Fruit fly (Drosophila melanogaster) whole organism, wandering third instar larva: Measurements from ENCODE around the gene CG9628.

Experiments used
- Abd-B ChIP-seq: fragments of >200 bp; optimal IDR thresholded peaks from 2 replicates; lab custom pipeline; 2017; ENCODE audit warnings: missing biosample characterization, missing genetic modification characterization
- CG32264 ChIP-seq: fragments of 200-800 bp; sonication (Bioruptor generic); optimal IDR thresholded peaks from 2 replicates; lab custom pipeline; 2016; ENCODE audit warnings: missing biosample characterization, missing genetic modification characterization
- CG9705 ChIP-seq: fragments of 200-800 bp; sonication (Bioruptor generic); optimal IDR thresholded peaks from 2 replicates; lab custom pipeline; 2018; ENCODE audit warnings: missing biosample characterization, mild to moderate bottlenecking, missing genetic modification characterization
- CrebA ChIP-seq: fragments of 200-800 bp; sonication (Bioruptor generic); optimal IDR thresholded peaks from 2 replicates; lab custom pipeline; 2016; ENCODE audit warnings: missing biosample characterization, mild to moderate bottlenecking, missing genetic modification characterization, borderline replicate concordance
- Dfd ChIP-seq: fragments of >200 bp; optimal IDR thresholded peaks from 2 replicates; lab custom pipeline; 2017; ENCODE audit warnings: missing biosample characterization, missing genetic modification characterization
- Dif ChIP-seq: fragments of 200-275, 200-300 bp; sonication (Bioruptor generic); optimal IDR thresholded peaks from 2 replicates; lab custom pipeline; 2018; ENCODE audit warnings: missing biosample characterization, missing genetic modification characterization; ENCODE audit not compliant: partially characterized antibody
- GATAd ChIP-seq: sonication (Bioruptor generic); optimal IDR thresholded peaks from 2 replicates; lab custom pipeline; 2016; ENCODE audit warnings: missing biosample characterization, missing genetic modification characterization
- HLH106 ChIP-seq: fragments of 200-800 bp; optimal IDR thresholded peaks from 3 replicates; lab custom pipeline; 2019; ENCODE audit warnings: missing biosample characterization, mild to moderate bottlenecking, missing genetic modification characterization, moderate library complexity
- Hnf4 ChIP-seq: fragments of 200-800 bp; sonication (Bioruptor generic); optimal IDR thresholded peaks from 2 replicates; lab custom pipeline; 2016; ENCODE audit warnings: missing biosample characterization, mild to moderate bottlenecking, missing genetic modification characterization
- Hr78 ChIP-seq: fragments of >200 bp; optimal IDR thresholded peaks from 2 replicates; lab custom pipeline; 2017; ENCODE audit warnings: missing biosample characterization, missing genetic modification characterization
- Hr83 ChIP-seq: fragments of 200-300 bp; sonication (Bioruptor generic); optimal IDR thresholded peaks from 2 replicates; lab custom pipeline; 2016; ENCODE audit warnings: missing biosample characterization, mild to moderate bottlenecking, missing genetic modification characterization, moderate library complexity; ENCODE audit not compliant: poor library complexity, severe bottlenecking
- Jra ChIP-seq: sonication (Bioruptor generic); optimal IDR thresholded peaks from 2 replicates; lab custom pipeline; 2016; ENCODE audit warnings: missing biosample characterization, missing genetic modification characterization
- Mio ChIP-seq: sonication (Bioruptor generic); optimal IDR thresholded peaks from 2 replicates; lab custom pipeline; 2016; ENCODE audit warnings: missing biosample characterization, missing genetic modification characterization
- Myc ChIP-seq: fragments of >200 bp; optimal IDR thresholded peaks from 2 replicates; lab custom pipeline; 2017
- N ChIP-seq: fragments of >200 bp; optimal IDR thresholded peaks from 2 replicates; lab custom pipeline; 2018; ENCODE audit warnings: missing biosample characterization, missing external identifiers, missing genetic modification characterization
- OdsH ChIP-seq: fragments of 200-800 bp; sonication (Bioruptor generic); optimal IDR thresholded peaks from 2 replicates; lab custom pipeline; 2016; ENCODE audit warnings: missing biosample characterization, mild to moderate bottlenecking, missing genetic modification characterization
- Rel ChIP-seq, 2 experiments: fragments of 200-800 bp; sonication (Bioruptor generic) in 1 of 2; optimal IDR thresholded peaks; 2 replicates in 1 of 2; 3 replicates in 1 of 2; lab custom pipeline; 2016 to 2019; ENCODE audit warnings: mild to moderate bottlenecking in 2 of 2, missing biosample characterization in 2 of 2, missing genetic modification characterization in 2 of 2, moderate library complexity in 1 of 2
- Sp1 ChIP-seq: fragments of 200-800 bp; sonication (Bioruptor generic); optimal IDR thresholded peaks from 3 replicates; lab custom pipeline; 2019; ENCODE audit warnings: missing biosample characterization, mild to moderate bottlenecking, missing genetic modification characterization, moderate library complexity
- Vsx2 ChIP-seq: fragments of 200-300, 225-300 bp; sonication (Bioruptor generic); optimal IDR thresholded peaks from 2 replicates; lab custom pipeline; 2018; ENCODE audit warnings: missing biosample characterization, missing genetic modification characterization; ENCODE audit not compliant: partially characterized antibody
- br ChIP-seq: fragments of 200-800 bp; sonication (Bioruptor generic); optimal IDR thresholded peaks from 2 replicates; lab custom pipeline; 2016; ENCODE audit warnings: missing biosample characterization, missing genetic modification characterization
- brk ChIP-seq: fragments of 200-800 bp; sonication (Bioruptor generic); optimal IDR thresholded peaks from 2 replicates; lab custom pipeline; 2016; ENCODE audit warnings: missing biosample characterization, mild to moderate bottlenecking, missing genetic modification characterization
- dl ChIP-seq, 2 experiments: fragments of 175-275, 200-275 bp in 1 of 2; fragments of 200-275 bp in 1 of 2; sonication (Bioruptor generic); optimal IDR thresholded peaks; lab custom pipeline; 2018; ENCODE audit warnings: mild to moderate bottlenecking in 2 of 2, missing biosample characterization in 2 of 2, missing genetic modification characterization in 2 of 2, moderate library complexity in 2 of 2; ENCODE audit not compliant: partially characterized antibody in 2 of 2, insufficient read depth in 1 of 2
- dmrt93B ChIP-seq: fragments of 200-800 bp; sonication (Bioruptor generic); optimal IDR thresholded peaks from 2 replicates; lab custom pipeline; 2018; ENCODE audit warnings: missing biosample characterization, mild to moderate bottlenecking, missing genetic modification characterization
- dsf ChIP-seq: sonication (Bioruptor generic); optimal IDR thresholded peaks from 2 replicates; lab custom pipeline; 2016; ENCODE audit warnings: missing biosample characterization, missing genetic modification characterization, borderline replicate concordance
- ey ChIP-seq: fragments of 200-800 bp; sonication (Bioruptor generic); optimal IDR thresholded peaks from 2 replicates; lab custom pipeline; 2016; ENCODE audit warnings: missing biosample characterization, missing genetic modification characterization
- foxo ChIP-seq, 2 experiments: fragments of 200-800 bp; sonication (Bioruptor generic); optimal IDR thresholded peaks; 2 replicates in 1 of 2; 3 replicates in 1 of 2; lab custom pipeline; 2016 to 2017; ENCODE audit warnings: missing biosample characterization in 2 of 2, missing genetic modification characterization in 2 of 2
- fru ChIP-seq: fragments of 200-800 bp; sonication (Bioruptor generic); optimal IDR thresholded peaks from 3 replicates; lab custom pipeline; 2016; ENCODE audit warnings: missing biosample characterization, mild to moderate bottlenecking, missing genetic modification characterization
- h ChIP-seq: fragments of 200-800 bp; sonication (Bioruptor generic); optimal IDR thresholded peaks from 3 replicates; lab custom pipeline; 2016; ENCODE audit warnings: missing biosample characterization, mild to moderate bottlenecking, missing genetic modification characterization
- jim ChIP-seq: fragments of 175-275, 200-325 bp; sonication (Bioruptor generic); optimal IDR thresholded peaks from 2 replicates; lab custom pipeline; 2016; ENCODE audit warnings: missing biosample characterization, mild to moderate bottlenecking, missing genetic modification characterization
- lola ChIP-seq: fragments of >200 bp; optimal IDR thresholded peaks from 2 replicates; lab custom pipeline; 2017; ENCODE audit warnings: missing biosample characterization, missing genetic modification characterization
- pan ChIP-seq: fragments of >200 bp; optimal IDR thresholded peaks from 2 replicates; lab custom pipeline; 2017
- psq ChIP-seq: fragments of 200-800 bp; sonication (Bioruptor generic); optimal IDR thresholded peaks from 3 replicates; lab custom pipeline; 2017; ENCODE audit warnings: missing biosample characterization, mild to moderate bottlenecking, missing genetic modification characterization, moderate library complexity
- rgr ChIP-seq: fragments of 200-800 bp; sonication (Bioruptor generic); optimal IDR thresholded peaks from 3 replicates; lab custom pipeline; 2016; ENCODE audit warnings: missing biosample characterization, mild to moderate bottlenecking, missing genetic modification characterization
- sage ChIP-seq: fragments of 200-800 bp; sonication (Bioruptor generic); optimal IDR thresholded peaks from 2 replicates; lab custom pipeline; 2016; ENCODE audit warnings: missing biosample characterization, mild to moderate bottlenecking, missing genetic modification characterization
- sv ChIP-seq: fragments of 200-800 bp; sonication (Bioruptor generic); optimal IDR thresholded peaks from 3 replicates; lab custom pipeline; 2016; ENCODE audit warnings: missing biosample characterization, missing genetic modification characterization
- tai ChIP-seq: sonication (Bioruptor generic); optimal IDR thresholded peaks from 2 replicates; lab custom pipeline; 2016; ENCODE audit warnings: missing biosample characterization, missing genetic modification characterization
- usp ChIP-seq: fragments of >200 bp; optimal IDR thresholded peaks from 2 replicates; lab custom pipeline; 2017; ENCODE audit warnings: missing biosample characterization, missing genetic modification characterization
- woc ChIP-seq: sonication (Bioruptor generic); optimal IDR thresholded peaks from 2 replicates; lab custom pipeline; 2016; ENCODE audit warnings: missing biosample characterization, mild to moderate bottlenecking, missing genetic modification characterization

Gene CG9628

DNA sequence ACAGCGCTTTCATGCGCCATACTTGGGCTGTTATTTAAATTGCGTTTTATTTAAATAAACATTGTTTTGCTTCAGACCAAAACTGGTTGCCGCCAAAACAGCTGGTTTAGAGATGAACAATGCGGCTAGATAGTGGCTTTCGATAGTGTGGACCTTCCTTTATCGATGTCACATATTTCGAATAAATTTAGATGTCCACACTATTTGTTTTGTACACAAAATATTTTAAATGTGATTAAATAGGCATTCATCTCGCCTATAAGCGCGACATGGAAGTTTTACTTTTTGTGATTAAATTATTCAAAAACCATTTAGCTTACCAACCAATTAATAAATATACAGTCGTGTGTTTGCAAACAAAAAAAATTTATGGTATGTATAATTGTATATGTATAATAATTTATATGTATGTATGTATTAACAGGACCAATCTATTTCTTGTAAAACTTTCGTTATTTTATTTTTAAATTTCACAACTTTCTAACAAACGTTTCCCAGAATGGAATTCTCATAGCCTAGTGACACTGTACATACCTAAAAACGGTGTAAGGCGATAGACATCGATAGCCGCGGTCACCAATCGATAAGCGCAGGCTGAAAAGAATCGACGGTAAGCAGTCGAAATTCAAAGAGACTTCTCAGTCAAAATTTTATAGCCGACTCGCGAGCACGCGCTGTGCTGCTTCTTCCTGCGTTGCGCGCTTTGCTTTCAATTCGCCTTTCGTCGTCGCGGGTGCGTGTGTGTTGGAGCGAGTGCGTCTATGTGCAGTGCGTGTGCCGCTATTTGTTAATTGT is 9.6 kb downstream of the CG9628 start, which contains the start of the genes RecQ5 and dlp (continued):
- TF ChIP-seq dsf (GFP tag; lab: Kevin White, UChicago) = peak; percentile 39
- TF ChIP-seq lola (GFP tag; lab: Kevin White, UChicago) = no peak
- peak; percentile 72 for TF ChIP-seq Sp1 (GFP tag; lab: Kevin White, UChicago)
- TF ChIP-seq foxo (GFP tag; optimal IDR thresholded peaks at IDR 0.05; lab: Kevin White, UChicago) = peak in 1 of 2 experiments; percentile 85
- peak; percentile 48 for TF ChIP-seq CG9705 (GFP tag; lab: Kevin White, UChicago)
- peak; percentile 79 for TF ChIP-seq tai (GFP tag; lab: Kevin White, UChicago)
- TF ChIP-seq rgr (GFP tag; lab: Kevin White, UChicago) = peak; percentile 80
- TF ChIP-seq jim = peak; percentile 20
- peak; percentile 87 for TF ChIP-seq woc

DNA sequence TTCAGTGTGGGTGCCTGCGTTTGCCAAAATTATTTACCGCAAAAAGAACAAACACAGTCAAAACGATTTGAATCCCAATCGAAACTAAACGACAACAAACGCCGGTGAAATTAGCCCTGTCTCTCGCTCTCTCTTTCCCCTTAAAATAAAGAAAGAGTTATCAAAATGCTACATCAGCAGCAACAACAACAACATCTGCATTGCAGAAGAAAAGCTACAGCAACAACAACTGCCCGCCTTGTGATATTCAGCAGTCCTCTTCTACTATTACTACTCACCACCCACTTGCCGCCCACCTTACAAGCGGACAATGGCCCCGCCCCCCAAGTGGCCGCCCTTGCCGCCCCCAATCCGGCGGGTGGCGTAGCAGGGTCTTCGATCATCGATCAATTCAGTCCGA is 10.3 kb downstream of the CG9628 start:
- TF ChIP-seq jim (no peak), Dfd (peak; percentile 50)

DNA sequence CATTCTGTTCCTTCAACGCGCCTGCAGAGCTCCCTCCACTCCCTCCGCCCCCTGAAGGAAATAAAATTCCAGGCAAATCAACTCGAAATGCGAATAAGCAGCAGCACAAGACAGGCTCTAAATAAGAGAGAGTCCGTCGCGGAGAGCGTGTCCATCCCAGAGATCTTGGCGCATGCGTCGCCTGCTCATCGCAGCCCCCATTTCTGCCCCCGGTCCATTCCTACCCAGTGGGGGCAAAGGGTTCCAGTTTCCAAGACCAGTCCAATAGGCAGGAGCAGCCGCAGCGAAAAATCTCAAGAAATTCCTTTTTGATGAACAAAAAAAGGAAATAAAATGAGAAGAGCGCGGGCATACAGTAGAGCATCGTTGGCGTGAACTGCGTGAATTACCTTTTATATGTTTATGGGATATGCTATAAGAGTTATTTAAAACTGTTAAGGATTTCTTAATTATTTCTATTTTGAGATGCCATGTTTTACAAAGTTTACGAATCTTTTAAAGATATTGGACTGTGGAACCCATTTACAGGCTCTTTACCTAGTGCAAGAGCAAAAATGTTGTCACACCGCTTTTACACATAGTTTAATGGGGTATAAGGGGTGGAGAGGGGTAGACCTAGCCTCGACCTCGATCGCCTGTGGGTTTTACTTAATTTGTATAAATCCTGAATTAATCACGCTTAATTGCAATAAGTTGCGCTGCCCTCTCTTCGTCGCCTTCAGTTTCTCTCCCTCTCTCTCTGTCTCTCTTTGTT is 11.6 kb downstream of the CG9628 start:
- TF ChIP-seq Myc (lab: Kevin White, UChicago) (no peak), rgr (GFP tag; lab: Kevin White, UChicago) (peak; percentile 78), sage (peak; percentile 61), dsf (GFP tag; lab: Kevin White, UChicago) (no peak), sv (GFP tag; lab: Kevin White, UChicago) (no peak), psq (GFP tag; lab: Kevin White, UChicago) (no peak), usp (GFP tag; lab: Kevin White, UChicago) (no peak), h (GFP tag; lab: Kevin White, UChicago) (peak; percentile 89), Dfd (no peak), brk (GFP tag; lab: Kevin White, UChicago) (peak; percentile 30), Dif (GFP tag; lab: Kevin White, UChicago) (peak; percentile 66), CG32264 (GFP tag; lab: Kevin White, UChicago) (peak; percentile 56), HLH106 (peak; percentile 79), Abd-B (GFP tag; lab: Kevin White, UChicago) (no peak), br (GFP tag; lab: Kevin White, UChicago) (peak; percentile 80), Sp1 (GFP tag; lab: Kevin White, UChicago) (peak; percentile 73), woc (peak; percentile 86), OdsH (GFP tag; lab: Kevin White, UChicago) (peak; percentile 79), Vsx2 (GFP tag; lab: Kevin White, UChicago) (no peak), jim (no peak), Hr83 (no peak), lola (GFP tag; lab: Kevin White, UChicago) (no peak), foxo (GFP tag; optimal IDR thresholded peaks at IDR 0.05; lab: Kevin White, UChicago) (peak in 1 of 2 experiments; percentile 86), tai (GFP tag; lab: Kevin White, UChicago) (peak; percentile 38), CrebA (GFP tag; lab: Kevin White, UChicago) (no peak), N (GFP tag; lab: Kevin White, UChicago) (no peak), dmrt93B (peak; percentile 66), pan (lab: Kevin White, UChicago) (no peak), Mio (no peak), Rel (GFP tag; optimal IDR thresholded peaks at IDR 0.05; lab: Kevin White, UChicago) (no peak), Rel (tag; optimal IDR thresholded peaks at IDR 0.05; lab: Kevin White, UChicago) (peak; percentile 3), dl (GFP tag; optimal IDR thresholded peaks at IDR 0.05; lab: Kevin White, UChicago; ENCODE audit: insufficient read depth in 1 of 2, partially characterized antibody in 2 of 2) (peak in 1 of 2 experiments; percentile 52), Hr78 (GFP tag; lab: Kevin White, UChicago) (no peak), Hnf4 (GFP tag; lab: Kevin White, UChicago) (peak; percentile 77), fru (GFP tag; lab: Kevin White, UChicago) (peak; percentile 90), GATAd (GFP tag; lab: Kevin White, UChicago) (no peak), ey (GFP tag; lab: Kevin White, UChicago) (peak; percentile 85), Jra (peak; percentile 69), CG9705 (GFP tag; lab: Kevin White, UChicago) (peak; percentile 30)
